Worm (Caenorhabditis elegans) whole organism, L3 larva: Measurements from ENCODE around the gene rpap-2.
A peak's percentile ranks its signal among the peaks of the same experiment; 100 is the strongest.

Source experiments
- R02D3.7 ChIP-seq: fragments of 150-350 bp; optimal IDR thresholded peaks from 2 replicates; lab custom pipeline; 2014; ENCODE audit warnings: missing biosample characterization, missing genetic modification characterization
- ZK546.5 ChIP-seq: sonication (generic microtip); optimal IDR thresholded peaks from 2 replicates; lab custom pipeline; 2017; ENCODE audit warnings: missing biosample characterization, missing genetic modification characterization
- aly-2 ChIP-seq: fragments of 150-350 bp; optimal IDR thresholded peaks from 2 replicates; lab custom pipeline; 2014; ENCODE audit warnings: missing biosample characterization, missing genetic modification characterization
- ama-1 ChIP-seq: fragments of 150-350 bp; optimal IDR thresholded peaks from 2 replicates; lab custom pipeline; 2018
- ceh-16 ChIP-seq: sonication (generic microtip); optimal IDR thresholded peaks from 2 replicates; lab custom pipeline; 2017; ENCODE audit warnings: missing biosample characterization, missing genetic modification characterization
- ceh-28 ChIP-seq: fragments of 150-350 bp; optimal IDR thresholded peaks from 2 replicates; lab custom pipeline; 2014; ENCODE audit warnings: missing biosample characterization, missing genetic modification reagents, missing genetic modification characterization
- ceh-82 ChIP-seq: fragments of 150-350 bp; optimal IDR thresholded peaks from 2 replicates; lab custom pipeline; 2014; ENCODE audit warnings: missing biosample characterization, missing genetic modification characterization
- ceh-9 ChIP-seq: sonication (generic microtip); optimal IDR thresholded peaks from 2 replicates; lab custom pipeline; 2018; ENCODE audit warnings: missing biosample characterization, missing genetic modification characterization
- daf-12 ChIP-seq: fragments of 150-350 bp; optimal IDR thresholded peaks from 2 replicates; lab custom pipeline; 2014; ENCODE audit warnings: missing biosample characterization, missing genetic modification reagents, missing genetic modification characterization
- egl-27 ChIP-seq: sonication (generic microtip); optimal IDR thresholded peaks from 4 replicates; lab custom pipeline; 2017; ENCODE audit warnings: missing biosample characterization, missing genetic modification reagents, missing genetic modification characterization
- egl-5 ChIP-seq: fragments of 150-350 bp; optimal IDR thresholded peaks from 2 replicates; lab custom pipeline; 2017; ENCODE audit warnings: missing biosample characterization, missing genetic modification reagents, missing genetic modification characterization, inconsistent platforms
- elt-1 ChIP-seq: fragments of 150-350 bp; optimal IDR thresholded peaks from 2 replicates; lab custom pipeline; 2014; ENCODE audit warnings: missing biosample characterization, missing genetic modification characterization
- elt-2 ChIP-seq: sonication (generic microtip); optimal IDR thresholded peaks from 2 replicates; lab custom pipeline; 2016; ENCODE audit warnings: missing genetic modification reagents, mild to moderate bottlenecking, missing genetic modification characterization, missing compliant biosample characterization
- elt-3 ChIP-seq, 3 experiments: fragments of 150-350 bp in 1 of 3; sonication (generic microtip) in 2 of 3; optimal IDR thresholded peaks; 2 replicates in 2 of 3; 4 replicates in 1 of 3; lab custom pipeline; 2014 to 2017; ENCODE audit warnings: missing biosample characterization in 3 of 3, missing genetic modification characterization in 3 of 3
- eor-1 ChIP-seq, 2 experiments: fragments of 150-350 bp; optimal IDR thresholded peaks; 2 replicates each; lab custom pipeline; 2014 to 2018; ENCODE audit warnings: missing biosample characterization in 2 of 2, missing genetic modification characterization in 2 of 2
- fkh-10 ChIP-seq: sonication (generic microtip); optimal IDR thresholded peaks from 2 replicates; lab custom pipeline; 2017; ENCODE audit warnings: missing biosample characterization, missing genetic modification reagents, missing genetic modification characterization
- fkh-2 ChIP-seq: fragments of 150-350 bp; optimal IDR thresholded peaks from 2 replicates; lab custom pipeline; 2014; ENCODE audit warnings: missing biosample characterization, missing genetic modification reagents, missing genetic modification characterization
- fos-1 ChIP-seq: fragments of 150-350 bp; optimal IDR thresholded peaks from 2 replicates; lab custom pipeline; 2014; ENCODE audit warnings: missing biosample characterization, missing genetic modification characterization
- hmg-11 ChIP-seq: sonication (generic microtip); optimal IDR thresholded peaks from 2 replicates; lab custom pipeline; 2016; ENCODE audit warnings: missing genetic modification characterization, missing compliant biosample characterization
- jun-1 ChIP-seq: fragments of 150-350 bp; optimal IDR thresholded peaks from 2 replicates; lab custom pipeline; 2014; ENCODE audit warnings: missing biosample characterization, missing genetic modification reagents, missing genetic modification characterization
- lin-15B ChIP-seq: fragments of 150-350 bp; optimal IDR thresholded peaks from 2 replicates; lab custom pipeline; 2014; ENCODE audit warnings: missing biosample characterization, missing genetic modification characterization
- lin-39 ChIP-seq: fragments of 150-350 bp; optimal IDR thresholded peaks from 2 replicates; lab custom pipeline; 2018; ENCODE audit warnings: missing biosample characterization, missing genetic modification reagents, missing genetic modification characterization
- lsy-12 ChIP-seq: sonication (generic microtip); optimal IDR thresholded peaks from 2 replicates; lab custom pipeline; 2016; ENCODE audit warnings: mild to moderate bottlenecking, missing genetic modification characterization, missing compliant biosample characterization
- mdl-1 ChIP-seq: fragments of 150-350 bp; optimal IDR thresholded peaks from 2 replicates; lab custom pipeline; 2014; ENCODE audit warnings: missing biosample characterization, missing genetic modification characterization
- mml-1 ChIP-seq: fragments of 150-350 bp; sonication (generic microtip); optimal IDR thresholded peaks from 3 replicates; lab custom pipeline; 2014; ENCODE audit warnings: missing biosample characterization, missing genetic modification characterization
- nfya-1 ChIP-seq: sonication (generic microtip); optimal IDR thresholded peaks from 2 replicates; lab custom pipeline; 2017; ENCODE audit warnings: missing genetic modification characterization, mild to moderate bottlenecking, missing compliant biosample characterization, antibody characterized with exemption, moderate library complexity; ENCODE audit not compliant: insufficient read depth
- nhr-11 ChIP-seq: fragments of 150-350 bp; optimal IDR thresholded peaks from 2 replicates; lab custom pipeline; 2014; ENCODE audit warnings: missing biosample characterization, missing genetic modification characterization
- nhr-12 ChIP-seq: fragments of 150-350 bp; optimal IDR thresholded peaks from 2 replicates; lab custom pipeline; 2014; ENCODE audit warnings: missing biosample characterization, missing genetic modification characterization
- nhr-23 ChIP-seq: fragments of 150-350 bp; optimal IDR thresholded peaks from 2 replicates; lab custom pipeline; 2014; ENCODE audit warnings: missing biosample characterization, missing genetic modification reagents, missing genetic modification characterization
- nhr-237 ChIP-seq: fragments of 150-350 bp; optimal IDR thresholded peaks from 2 replicates; lab custom pipeline; 2014; ENCODE audit warnings: missing biosample characterization, missing genetic modification characterization
- nhr-25 ChIP-seq: sonication (generic microtip); optimal IDR thresholded peaks from 2 replicates; lab custom pipeline; 2017; ENCODE audit warnings: missing biosample characterization, missing genetic modification characterization
- nhr-28 ChIP-seq: fragments of 150-350 bp; optimal IDR thresholded peaks from 2 replicates; lab custom pipeline; 2014; ENCODE audit warnings: missing biosample characterization, missing genetic modification characterization
- nhr-43 ChIP-seq: sonication (generic microtip); optimal IDR thresholded peaks from 2 replicates; lab custom pipeline; 2016; ENCODE audit warnings: mild to moderate bottlenecking, missing genetic modification characterization, missing compliant biosample characterization; ENCODE audit not compliant: poor library complexity, severe bottlenecking
- nhr-67 ChIP-seq: fragments of 150-350 bp; optimal IDR thresholded peaks from 2 replicates; lab custom pipeline; 2014; ENCODE audit warnings: missing biosample characterization, missing genetic modification characterization
- nhr-76 ChIP-seq: fragments of 150-350 bp; sonication (generic microtip); optimal IDR thresholded peaks from 5 replicates; lab custom pipeline; 2014; ENCODE audit warnings: missing biosample characterization, missing genetic modification characterization
- nhr-77 ChIP-seq: fragments of 150-350 bp; optimal IDR thresholded peaks from 2 replicates; lab custom pipeline; 2014; ENCODE audit warnings: missing biosample characterization, missing genetic modification characterization
- pha-4 ChIP-seq: fragments of 150-350 bp; optimal IDR thresholded peaks from 2 replicates; lab custom pipeline; 2014; ENCODE audit warnings: missing biosample characterization, missing genetic modification reagents, missing genetic modification characterization
- pqm-1 ChIP-seq: fragments of 150-350 bp; optimal IDR thresholded peaks from 2 replicates; lab custom pipeline; 2017; ENCODE audit warnings: missing biosample characterization, missing genetic modification characterization, inconsistent platforms
- sea-2 ChIP-seq: fragments of 150-350 bp; sonication (generic microtip); optimal IDR thresholded peaks from 4 replicates; lab custom pipeline; 2014; ENCODE audit warnings: missing biosample characterization, missing genetic modification reagents, missing genetic modification characterization
- skn-1 ChIP-seq: fragments of 150-350 bp; optimal IDR thresholded peaks from 2 replicates; lab custom pipeline; 2014; ENCODE audit warnings: missing biosample characterization, missing genetic modification characterization
- snpc-4 ChIP-seq: fragments of 150-350 bp; optimal IDR thresholded peaks from 2 replicates; lab custom pipeline; 2014; ENCODE audit warnings: missing biosample characterization, missing genetic modification characterization
- tbx-2 ChIP-seq: sonication (generic microtip); optimal IDR thresholded peaks from 2 replicates; lab custom pipeline; 2016; ENCODE audit warnings: mild to moderate bottlenecking, missing genetic modification characterization, missing compliant biosample characterization
- unc-39 ChIP-seq: sonication (generic microtip); optimal IDR thresholded peaks from 4 replicates; lab custom pipeline; 2017; ENCODE audit warnings: missing biosample characterization, missing genetic modification characterization
- unc-62 ChIP-seq: fragments of 150-350 bp; sonication (generic microtip); optimal IDR thresholded peaks from 4 replicates; lab custom pipeline; 2014; ENCODE audit warnings: missing biosample characterization, missing genetic modification reagents, missing genetic modification characterization
- zag-1 ChIP-seq: fragments of 150-350 bp; optimal IDR thresholded peaks from 2 replicates; lab custom pipeline; 2014; ENCODE audit warnings: missing biosample characterization, missing genetic modification characterization
- ztf-11 ChIP-seq: fragments of 150-350 bp; optimal IDR thresholded peaks from 2 replicates; lab custom pipeline; 2014; ENCODE audit warnings: missing biosample characterization, missing genetic modification characterization
- ztf-4 ChIP-seq: fragments of 150-350 bp; optimal IDR thresholded peaks from 2 replicates; lab custom pipeline; 2014; ENCODE audit warnings: missing biosample characterization, missing genetic modification characterization

The rpap-2 gene

ce11 chrIII:8983811-8984210 lies 16.0 kb downstream of the rpap-2 start (continued):
- peak; percentile 15 for TF ChIP-seq pqm-1
- no peak for TF ChIP-seq sea-2 (GFP tag; lab: Kevin White, UChicago)
- no peak for TF ChIP-seq fos-1 (tag; lab: Kevin White, UChicago)
- no peak for TF ChIP-seq ceh-16
- TF ChIP-seq ztf-4 (tag; lab: Kevin White, UChicago), result no peak
- TF ChIP-seq unc-62, result no peak
- no peak for TF ChIP-seq fkh-2 (tag; lab: Kevin White, UChicago)

DNA sequence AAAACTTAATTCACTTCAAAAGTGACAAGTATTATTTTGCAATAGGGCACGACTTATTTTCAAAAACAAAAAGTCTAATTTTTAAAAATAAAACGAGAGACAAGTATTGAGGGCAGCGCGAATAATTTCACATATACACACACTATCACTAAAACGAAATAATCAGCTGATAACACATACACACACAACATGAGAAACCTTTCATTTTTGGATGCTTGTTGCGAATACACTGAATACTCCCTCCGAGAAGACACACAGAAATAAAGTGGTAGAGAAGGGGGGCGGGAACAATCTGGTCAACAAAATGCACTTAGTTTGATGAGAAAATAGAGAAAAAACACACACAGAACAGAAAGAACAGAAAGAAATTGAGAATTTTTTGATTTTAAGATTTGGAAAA lies 16.6 kb downstream of the rpap-2 start:
- peak; percentile 45 for TF ChIP-seq elt-2 (tag; lab: Kevin White, UChicago)
- peak; percentile 4 for TF ChIP-seq pqm-1
- no peak for TF ChIP-seq pha-4 (tag; lab: Kevin White, UChicago)

DNA sequence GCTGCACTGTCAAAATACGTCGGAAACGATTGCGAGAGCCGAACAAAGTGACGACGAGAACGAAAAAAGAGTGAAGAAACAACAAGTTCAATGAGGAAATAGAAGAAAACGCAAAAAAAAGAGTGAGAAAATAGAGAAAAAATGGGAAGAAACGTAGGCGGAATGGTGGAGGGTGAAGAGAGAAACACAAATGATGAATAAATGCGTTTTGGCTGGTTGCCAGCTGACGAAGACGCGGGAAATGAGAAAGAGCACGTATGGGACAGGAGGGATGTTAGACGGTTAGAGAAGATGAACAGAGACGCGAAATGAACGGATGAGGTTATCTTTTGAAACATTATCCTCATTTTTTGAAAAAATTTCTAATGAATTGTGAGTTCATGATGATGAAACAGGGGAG lies 17.2 kb downstream of the rpap-2 start:
- TF ChIP-seq ceh-82, result no peak
- TF ChIP-seq fkh-10 (GFP tag; lab: Kevin White, UChicago), result peak; percentile 7
- no peak for TF ChIP-seq nhr-237
- no peak for TF ChIP-seq sea-2 (GFP tag; lab: Kevin White, UChicago)
- no peak for TF ChIP-seq skn-1 (tag; lab: Kevin White, UChicago)
- peak; percentile 9 for TF ChIP-seq tbx-2 (tag; lab: Kevin White, UChicago)
- no peak for TF ChIP-seq nhr-76 (tag; lab: Kevin White, UChicago)
- TF ChIP-seq jun-1 (tag; lab: Kevin White, UChicago), result peak; percentile 38
- TF ChIP-seq nhr-43 (tag; lab: Kevin White, UChicago), result no peak
- no peak for TF ChIP-seq ama-1 (lab: Kevin White, UChicago)
- peak; percentile 54 for TF ChIP-seq nhr-25 (tag; lab: Kevin White, UChicago)
- no peak for TF ChIP-seq mdl-1
- TF ChIP-seq hmg-11 (tag; lab: Kevin White, UChicago), result peak; percentile 39
- no peak for TF ChIP-seq ztf-11
- TF ChIP-seq unc-62, result no peak
- peak; percentile 32 for TF ChIP-seq lin-15B
- no peak for TF ChIP-seq nhr-28
- TF ChIP-seq unc-39, result no peak
- TF ChIP-seq fos-1 (tag; lab: Kevin White, UChicago), result no peak
- TF ChIP-seq egl-5 (tag; lab: Kevin White, UChicago), result peak; percentile 86
- TF ChIP-seq ZK546.5 (tag; lab: Kevin White, UChicago), result no peak
- peak; percentile 40 for TF ChIP-seq nhr-23 (tag; lab: Kevin White, UChicago)
- TF ChIP-seq lin-39 (tag; lab: Kevin White, UChicago), result peak; percentile 61
- TF ChIP-seq lsy-12 (tag; lab: Kevin White, UChicago), result peak; percentile 11
- no peak for TF ChIP-seq ztf-4 (tag; lab: Kevin White, UChicago)
- no peak for TF ChIP-seq fkh-2 (tag; lab: Kevin White, UChicago)
- TF ChIP-seq nhr-77 (tag; lab: Kevin White, UChicago), result no peak
- TF ChIP-seq daf-12 (tag; lab: Kevin White, UChicago), result no peak
- TF ChIP-seq nhr-11, result no peak
- no peak for TF ChIP-seq pqm-1
- no peak for TF ChIP-seq nhr-67 (tag; lab: Kevin White, UChicago)
- TF ChIP-seq nhr-12 (tag; lab: Kevin White, UChicago), result no peak
- TF ChIP-seq pha-4 (tag; lab: Kevin White, UChicago), result peak; percentile 74
- peak; percentile 46 for TF ChIP-seq snpc-4 (tag; lab: Kevin White, UChicago)
- no peak for TF ChIP-seq ceh-9
- TF ChIP-seq aly-2 (tag; lab: Kevin White, UChicago), result no peak
- no peak for TF ChIP-seq elt-1
- no peak for TF ChIP-seq ceh-28 (tag; lab: Kevin White, UChicago)
- no peak for TF ChIP-seq zag-1 (tag; lab: Kevin White, UChicago)
- TF ChIP-seq ceh-16, result no peak
- no peak for TF ChIP-seq elt-3 (tag; optimal IDR thresholded peaks at IDR 0.05; lab: Kevin White, UChicago)
- TF ChIP-seq elt-2 (tag; lab: Kevin White, UChicago), result peak; percentile 31
- TF ChIP-seq nfya-1 (tag; lab: Kevin White, UChicago), result peak; percentile 85
- TF ChIP-seq eor-1 (tag; optimal IDR thresholded peaks at IDR 0.05; lab: Kevin White, UChicago), result no peak
- no peak for TF ChIP-seq mml-1 (tag; lab: Kevin White, UChicago)
- no peak for TF ChIP-seq egl-27 (tag; lab: Kevin White, UChicago)
- peak; percentile 2 for TF ChIP-seq R02D3.7 (tag; lab: Kevin White, UChicago)
